Worm (Caenorhabditis elegans) whole organism, L2 larva: ENCODE measurements around the gene C04B4.2.

ENCODE experiments used
- F13H6.1 ChIP-seq: sonication (generic microtip); optimal IDR thresholded peaks from 2 replicates; lab custom pipeline; 2016; ENCODE audit warnings: missing genetic modification characterization, missing compliant biosample characterization
- R02D3.7 ChIP-seq: fragments of 150-350 bp; optimal IDR thresholded peaks from 2 replicates; lab custom pipeline; 2014; ENCODE audit warnings: missing biosample characterization, missing genetic modification characterization
- Y55F3AM.14 ChIP-seq: fragments of 200-800 bp; sonication (Bioruptor generic); optimal IDR thresholded peaks from 2 replicates; lab custom pipeline; 2018; ENCODE audit warnings: mild to moderate bottlenecking, missing genetic modification characterization, missing compliant biosample characterization
- ZK546.5 ChIP-seq: sonication (generic microtip); optimal IDR thresholded peaks from 2 replicates; lab custom pipeline; 2017; ENCODE audit warnings: missing biosample characterization, missing genetic modification characterization
- alr-1 ChIP-seq: fragments of 150-350 bp; optimal IDR thresholded peaks from 2 replicates; lab custom pipeline; 2014; ENCODE audit warnings: missing biosample characterization, missing genetic modification characterization
- aly-2 ChIP-seq: fragments of 150-350 bp; optimal IDR thresholded peaks from 2 replicates; lab custom pipeline; 2014; ENCODE audit warnings: missing biosample characterization, missing genetic modification characterization
- blmp-1 ChIP-seq: sonication (generic microtip); optimal IDR thresholded peaks from 2 replicates; lab custom pipeline; 2017; ENCODE audit warnings: missing genetic modification characterization, mild to moderate bottlenecking, missing compliant biosample characterization, antibody characterized with exemption, moderate library complexity; ENCODE audit not compliant: insufficient read depth
- ceh-16 ChIP-seq: fragments of 150-350 bp; optimal IDR thresholded peaks from 2 replicates; lab custom pipeline; 2014; ENCODE audit warnings: missing biosample characterization, missing genetic modification characterization
- ceh-82 ChIP-seq: fragments of 150-350 bp; optimal IDR thresholded peaks from 2 replicates; lab custom pipeline; 2014; ENCODE audit warnings: missing biosample characterization, missing genetic modification characterization
- crh-2 ChIP-seq: sonication (generic microtip); optimal IDR thresholded peaks from 2 replicates; lab custom pipeline; 2017; ENCODE audit warnings: missing biosample characterization, missing genetic modification characterization
- egl-27 ChIP-seq: sonication (generic microtip); optimal IDR thresholded peaks from 3 replicates; lab custom pipeline; 2017; ENCODE audit warnings: missing biosample characterization, missing genetic modification reagents, missing genetic modification characterization
- elt-1 ChIP-seq: fragments of 150-350 bp; optimal IDR thresholded peaks from 2 replicates; lab custom pipeline; 2014; ENCODE audit warnings: missing biosample characterization, missing genetic modification characterization
- elt-3 ChIP-seq: sonication (generic microtip); optimal IDR thresholded peaks from 2 replicates; lab custom pipeline; 2017; ENCODE audit warnings: missing biosample characterization, missing genetic modification characterization
- fos-1 ChIP-seq: fragments of 150-350 bp; optimal IDR thresholded peaks from 2 replicates; lab custom pipeline; 2014; ENCODE audit warnings: missing biosample characterization, missing genetic modification characterization
- gmeb-1 ChIP-seq: fragments of 150-350 bp; optimal IDR thresholded peaks from 2 replicates; lab custom pipeline; 2014; ENCODE audit warnings: missing biosample characterization, missing genetic modification characterization
- lin-11 ChIP-seq: fragments of 150-350 bp; sonication (generic microtip); optimal IDR thresholded peaks from 2 replicates; lab custom pipeline; 2014; ENCODE audit warnings: missing biosample characterization, missing genetic modification characterization, inconsistent platforms, mixed read lengths
- lin-39 ChIP-seq: fragments of 150-350 bp; optimal IDR thresholded peaks from 2 replicates; lab custom pipeline; 2014; ENCODE audit warnings: missing biosample characterization, missing genetic modification reagents, missing genetic modification characterization
- lsy-2 ChIP-seq, 2 experiments: fragments of 150-350 bp in 1 of 2; sonication (generic microtip) in 1 of 2; optimal IDR thresholded peaks; 2 replicates each; lab custom pipeline; 2014 to 2017; ENCODE audit warnings: missing biosample characterization in 2 of 2, missing genetic modification characterization in 2 of 2
- mab-5 ChIP-seq: fragments of 150-350 bp; optimal IDR thresholded peaks from 2 replicates; lab custom pipeline; 2014; ENCODE audit warnings: missing biosample characterization, missing genetic modification characterization
- nhr-10 ChIP-seq: sonication (generic microtip); optimal IDR thresholded peaks from 2 replicates; lab custom pipeline; 2017; ENCODE audit warnings: missing biosample characterization, missing genetic modification characterization
- nhr-11 ChIP-seq: fragments of 150-350 bp; optimal IDR thresholded peaks from 2 replicates; lab custom pipeline; 2014; ENCODE audit warnings: missing biosample characterization, missing genetic modification characterization
- nhr-21 ChIP-seq: fragments of 150-350 bp; optimal IDR thresholded peaks from 2 replicates; lab custom pipeline; 2014; ENCODE audit warnings: missing biosample characterization, missing genetic modification characterization
- nhr-23 ChIP-seq: fragments of 150-350 bp; optimal IDR thresholded peaks from 2 replicates; lab custom pipeline; 2014; ENCODE audit warnings: missing biosample characterization, missing genetic modification reagents, missing genetic modification characterization
- nhr-25 ChIP-seq: fragments of 150-350 bp; sonication (generic microtip); optimal IDR thresholded peaks from 3 replicates; lab custom pipeline; 2014; ENCODE audit warnings: missing biosample characterization, missing genetic modification characterization
- nhr-6 ChIP-seq: fragments of 150-350 bp; optimal IDR thresholded peaks from 2 replicates; lab custom pipeline; 2014; ENCODE audit warnings: missing biosample characterization, missing genetic modification characterization
- nhr-77 ChIP-seq: fragments of 150-350 bp; optimal IDR thresholded peaks from 2 replicates; lab custom pipeline; 2014; ENCODE audit warnings: missing biosample characterization, missing genetic modification characterization
- peb-1 ChIP-seq: fragments of 150-350 bp; optimal IDR thresholded peaks from 2 replicates; lab custom pipeline; 2014; ENCODE audit warnings: missing biosample characterization, missing genetic modification characterization
- sem-4 ChIP-seq: fragments of 150-350 bp; optimal IDR thresholded peaks from 2 replicates; lab custom pipeline; 2014; ENCODE audit warnings: missing biosample characterization, missing genetic modification reagents, missing genetic modification characterization
- skn-1 ChIP-seq: sonication (generic microtip); optimal IDR thresholded peaks from 2 replicates; lab custom pipeline; 2017; ENCODE audit warnings: missing biosample characterization, missing genetic modification characterization
- sma-3 ChIP-seq: sonication (generic microtip); optimal IDR thresholded peaks from 2 replicates; lab custom pipeline; 2016; ENCODE audit warnings: missing genetic modification reagents, missing genetic modification characterization, missing compliant biosample characterization
- sma-9 ChIP-seq, 2 experiments: fragments of 150-350 bp in 1 of 2; sonication (generic microtip) in 1 of 2; optimal IDR thresholded peaks; 2 replicates each; lab custom pipeline; 2014 to 2016; ENCODE audit warnings: missing genetic modification characterization in 2 of 2, mild to moderate bottlenecking in 1 of 2, missing biosample characterization in 1 of 2, missing compliant biosample characterization in 1 of 2, missing genetic modification reagents in 1 of 2, moderate library complexity in 1 of 2
- unc-39 ChIP-seq: fragments of 150-350 bp; optimal IDR thresholded peaks from 2 replicates; lab custom pipeline; 2014; ENCODE audit warnings: missing biosample characterization, missing genetic modification characterization
- unc-55 ChIP-seq: fragments of 150-350 bp; sonication (generic microtip); optimal IDR thresholded peaks from 3 replicates; lab custom pipeline; 2014; ENCODE audit warnings: missing biosample characterization, missing genetic modification reagents, missing genetic modification characterization
- ztf-1 ChIP-seq: fragments of 200-800 bp; sonication (Bioruptor generic); conservative IDR thresholded peaks from 2 replicates; pipeline ENCODE4 v1.3.6; 2022; ENCODE audit warnings: missing genetic modification characterization, missing compliant biosample characterization
- ztf-11 ChIP-seq: sonication (generic microtip); optimal IDR thresholded peaks from 2 replicates; lab custom pipeline; 2017; ENCODE audit warnings: missing biosample characterization, missing genetic modification characterization
- ztf-4 ChIP-seq: fragments of 150-350 bp; optimal IDR thresholded peaks from 2 replicates; lab custom pipeline; 2014; ENCODE audit warnings: missing biosample characterization, missing genetic modification characterization

Gene C04B4.2

DNA sequence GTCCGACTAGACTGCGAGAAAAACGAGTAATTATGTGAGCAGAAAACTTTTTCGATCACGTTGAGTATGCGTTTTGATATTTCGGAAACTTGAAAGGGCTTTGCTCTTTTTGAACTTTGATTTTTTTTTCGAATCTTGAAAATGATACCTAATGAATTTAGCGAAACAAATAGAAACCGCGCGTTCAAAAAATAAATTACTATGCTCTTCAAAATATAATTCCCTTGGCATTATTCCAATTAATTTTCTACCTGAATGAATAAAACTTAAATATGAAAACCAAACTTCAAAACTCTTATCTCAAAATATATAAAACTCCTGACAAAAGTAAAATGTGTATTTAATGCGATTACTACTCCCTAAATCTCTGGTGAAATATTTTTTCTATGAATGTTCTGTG lies 32.2 kb downstream of the C04B4.2 start, which contains the start of gene xtr-2:
xtr-2 (plus strand) TSS at position 301 of the 400 bp plus-strand sequence.
- no peak for TF ChIP-seq nhr-6 (tag; lab: Kevin White, UChicago)
- TF ChIP-seq unc-55 (GFP tag; lab: Kevin White, UChicago), result no peak
- no peak for TF ChIP-seq peb-1
- TF ChIP-seq ceh-16 (tag; lab: Kevin White, UChicago), result no peak
- TF ChIP-seq R02D3.7 (tag; lab: Kevin White, UChicago), result no peak
- no peak for TF ChIP-seq lin-39 (tag; lab: Kevin White, UChicago)
- no peak for TF ChIP-seq alr-1 (tag; lab: Kevin White, UChicago)
- TF ChIP-seq elt-3 (tag; lab: Kevin White, UChicago), result no peak
- no peak for TF ChIP-seq nhr-21 (tag; lab: Kevin White, UChicago)
- TF ChIP-seq mab-5, result no peak
- TF ChIP-seq nhr-10 (tag; lab: Kevin White, UChicago), result no peak
- no peak for TF ChIP-seq lin-11 (tag; lab: Kevin White, UChicago)
- TF ChIP-seq aly-2 (tag; lab: Kevin White, UChicago), result no peak
- no peak for TF ChIP-seq crh-2 (tag; lab: Kevin White, UChicago)
- no peak for TF ChIP-seq sma-3
- no peak for TF ChIP-seq nhr-77
- no peak for TF ChIP-seq nhr-25 (tag; lab: Kevin White, UChicago)
- no peak for TF ChIP-seq sma-9 (GFP tag; optimal IDR thresholded peaks at IDR 0.05; lab: Kevin White, UChicago)
- no peak for TF ChIP-seq sma-9 (tag; optimal IDR thresholded peaks at IDR 0.05; lab: Kevin White, UChicago)
- no peak for TF ChIP-seq F13H6.1 (tag; lab: Kevin White, UChicago)
- no peak for TF ChIP-seq nhr-23 (tag; lab: Kevin White, UChicago)

DNA sequence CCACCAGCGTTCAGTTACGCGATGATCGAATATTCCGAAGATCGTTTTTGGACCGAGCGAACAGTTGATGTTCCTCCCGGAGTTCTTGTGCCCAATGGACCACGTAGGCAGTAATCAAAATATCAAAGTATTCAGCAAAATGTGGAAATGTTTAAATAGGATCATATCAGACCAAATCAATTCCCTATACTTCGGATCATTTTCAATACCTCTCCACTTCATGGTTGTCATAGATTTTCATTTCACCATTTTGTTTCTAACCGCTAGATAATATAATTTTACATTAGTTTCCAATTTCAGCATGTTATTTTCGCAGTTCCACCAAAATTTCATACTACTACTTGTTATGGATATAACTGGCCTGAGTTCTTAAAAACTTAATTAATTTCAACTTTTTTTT lies 34.5 kb downstream of the C04B4.2 start:
- TF ChIP-seq fos-1 (tag; lab: Kevin White, UChicago) (no peak), lin-11 (tag; lab: Kevin White, UChicago) (no peak), nhr-6 (tag; lab: Kevin White, UChicago) (no peak), F13H6.1 (tag; lab: Kevin White, UChicago) (no peak), nhr-21 (tag; lab: Kevin White, UChicago) (no peak), nhr-10 (tag; lab: Kevin White, UChicago) (no peak), Y55F3AM.14 (no peak), skn-1 (no peak), gmeb-1 (no peak), blmp-1 (tag; lab: Kevin White, UChicago) (no peak), ztf-11 (tag; lab: Kevin White, UChicago) (no peak), egl-27 (no peak), unc-39 (tag; lab: Kevin White, UChicago) (no peak), lin-39 (tag; lab: Kevin White, UChicago) (no peak), ztf-1 (GFP tag; lab: Robert Waterston, UW) (no peak), unc-55 (GFP tag; lab: Kevin White, UChicago) (no peak)

DNA sequence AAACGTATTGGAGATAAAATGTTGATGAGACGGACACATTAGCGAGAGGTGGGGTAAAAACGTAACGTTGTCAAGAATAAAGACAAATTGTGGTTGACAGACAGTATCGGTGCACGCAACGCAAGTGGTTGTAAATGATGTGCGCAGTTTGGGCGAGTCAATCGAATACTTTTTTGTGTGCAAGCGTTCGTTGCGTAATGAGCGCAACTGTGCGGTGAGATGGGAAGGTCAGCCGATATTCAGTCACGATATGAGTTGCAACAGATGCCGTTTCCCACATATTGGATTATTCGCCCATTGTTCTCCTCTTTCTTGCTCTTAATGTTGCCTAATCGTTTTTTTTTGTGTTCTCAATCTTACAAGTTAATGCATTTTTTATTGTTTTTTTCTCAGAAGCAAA lies 37.7 kb downstream of the C04B4.2 start, which contains the start of gene ceh-40:
ceh-40 (minus strand) TSS at position 41 of the 400 bp plus-strand sequence.
- TF ChIP-seq ceh-82 (tag; lab: Kevin White, UChicago) (no peak), ZK546.5 (tag; lab: Kevin White, UChicago) (no peak), R02D3.7 (tag; lab: Kevin White, UChicago) (no peak), F13H6.1 (tag; lab: Kevin White, UChicago) (no peak), elt-1 (tag; lab: Kevin White, UChicago) (no peak), peb-1 (no peak), sem-4 (tag; lab: Kevin White, UChicago) (no peak), crh-2 (tag; lab: Kevin White, UChicago) (no peak), blmp-1 (tag; lab: Kevin White, UChicago) (no peak), elt-3 (tag; lab: Kevin White, UChicago) (no peak), ztf-1 (GFP tag; lab: Robert Waterston, UW) (no peak), nhr-11 (tag; lab: Kevin White, UChicago) (no peak), nhr-21 (tag; lab: Kevin White, UChicago) (no peak), nhr-25 (tag; lab: Kevin White, UChicago) (no peak), ztf-4 (tag; lab: Kevin White, UChicago) (no peak), unc-39 (tag; lab: Kevin White, UChicago) (no peak), ceh-16 (tag; lab: Kevin White, UChicago) (no peak), skn-1 (no peak), lsy-2 (tag; optimal IDR thresholded peaks at IDR 0.05; lab: Kevin White, UChicago) (no peak)
- TF ChIP-seq, all 48 proteins: peak for 0
